Fruit fly (Drosophila melanogaster): Measurements from ENCODE around the gene CG13829.

The CG13829 gene

dm6 chr3R:23117683-23118470 lies 43.3 kb downstream of the CG13829 start, which contains the start of the genes Rassf and CenB1A (continued):
- TF ChIP-seq CG6808 (GFP tag; optimal IDR thresholded peaks at IDR 0.05) (peak; percentile 29), CG16779 (tag; optimal IDR thresholded peaks at IDR 0.05) (no peak), Smox (GFP tag; optimal IDR thresholded peaks at IDR 0.05) (no peak), CG11762 (GFP tag; optimal IDR thresholded peaks at IDR 0.05; ENCODE audit: insufficient read depth) (peak; percentile 7), CG6276 (GFP tag; optimal IDR thresholded peaks at IDR 0.05) (no peak), Met (GFP tag; optimal IDR thresholded peaks at IDR 0.05) (no peak), CG8319 (GFP tag; optimal IDR thresholded peaks at IDR 0.05) (peak; percentile 20), CG7368 (GFP tag; optimal IDR thresholded peaks at IDR 0.05) (peak; percentile 38), ss (GFP tag; optimal IDR thresholded peaks at IDR 0.05) (peak in 1 of 2 experiments; percentile 20)

dm6 chr3R:23112680-23113362 lies 48.3 kb downstream of the CG13829 start, which contains the start of gene Cow:
Gene Cow (minus strand): TSS chr3R:23112730.
- peak; percentile 48 for TF ChIP-seq OdsH (GFP tag; optimal IDR thresholded peaks at IDR 0.05)
- peak; percentile 9 for TF ChIP-seq dac (GFP tag; optimal IDR thresholded peaks at IDR 0.05)
- TF ChIP-seq Sox102F (GFP tag; optimal IDR thresholded peaks at IDR 0.05): peak; percentile 30
- TF ChIP-seq pdm3 (GFP tag; optimal IDR thresholded peaks at IDR 0.05): peak; percentile 45
- peak; percentile 2 for TF ChIP-seq CG11762 (GFP tag; optimal IDR thresholded peaks at IDR 0.05; ENCODE audit: insufficient read depth)
- peak; percentile 70 for TF ChIP-seq svp (GFP tag)
- TF ChIP-seq Gug (GFP tag; IDR thresholded peaks at IDR 0.05): peak; percentile 59
- TF ChIP-seq CG8632 (GFP tag; optimal IDR thresholded peaks at IDR 0.05): peak; percentile 7
- no peak for TF ChIP-seq Blimp-1 (GFP tag; optimal IDR thresholded peaks at IDR 0.05)
- peak; percentile 37 for TF ChIP-seq Met (GFP tag; optimal IDR thresholded peaks at IDR 0.05)
- TF ChIP-seq CG32006 (GFP tag; optimal IDR thresholded peaks at IDR 0.05): peak; percentile 56
- peak; percentile 52 for TF ChIP-seq Hr4 (GFP tag; optimal IDR thresholded peaks at IDR 0.05)
- peak; percentile 46 for TF ChIP-seq topi (GFP tag; optimal IDR thresholded peaks at IDR 0.05)
- peak in 1 of 2 experiments; percentile 2 for TF ChIP-seq salr (GFP tag; optimal IDR thresholded peaks at IDR 0.05)
- TF ChIP-seq CG1621 (tag; optimal IDR thresholded peaks at IDR 0.05): peak; percentile 17
- peak; percentile 15 for TF ChIP-seq Hr39 (GFP tag; optimal IDR thresholded peaks at IDR 0.05)
- TF ChIP-seq CG9139 (GFP tag; optimal IDR thresholded peaks at IDR 0.05): no peak
- no peak for TF ChIP-seq CG34406 (GFP tag; optimal IDR thresholded peaks at IDR 0.05)
- TF ChIP-seq CG7368 (GFP tag; optimal IDR thresholded peaks at IDR 0.05): no peak
- TF ChIP-seq spab (GFP tag; optimal IDR thresholded peaks at IDR 0.05): peak; percentile 31
- peak; percentile 54; the same call in 2 of the 3 replicates for TF ChIP-seq CG8119 (GFP tag; IDR thresholded peaks at IDR 0.05)
- peak; percentile 31 for TF ChIP-seq CG10631 (GFP tag; optimal IDR thresholded peaks at IDR 0.05)
- TF ChIP-seq CG8319 (GFP tag; optimal IDR thresholded peaks at IDR 0.05): no peak
- peak; percentile 34 for TF ChIP-seq CG31627 (GFP tag; optimal IDR thresholded peaks at IDR 0.05)
- TF ChIP-seq Smox (GFP tag; optimal IDR thresholded peaks at IDR 0.05): peak; percentile 24
- no peak for TF ChIP-seq Sox15 (GFP tag; optimal IDR thresholded peaks at IDR 0.05)
- no peak for TF ChIP-seq Ets21C (GFP tag; optimal IDR thresholded peaks at IDR 0.05)
- peak; percentile 48 for TF ChIP-seq CG10669 (GFP tag; optimal IDR thresholded peaks at IDR 0.05)
- no peak for TF ChIP-seq fd59A (GFP tag; optimal IDR thresholded peaks at IDR 0.05)
- peak; percentile 13 for TF ChIP-seq CG6276 (GFP tag; optimal IDR thresholded peaks at IDR 0.05)
- no peak for TF ChIP-seq fkh (GFP tag; optimal IDR thresholded peaks at IDR 0.05)
- TF ChIP-seq net (GFP tag; optimal IDR thresholded peaks at IDR 0.05): no peak
- no peak for TF ChIP-seq fd85E (GFP tag; optimal IDR thresholded peaks at IDR 0.05)
- TF ChIP-seq CG15336 (GFP tag; IDR thresholded peaks at IDR 0.05): peak; percentile 36; the same call in 1 of the 2 replicates
- peak; percentile 43 for TF ChIP-seq achi (GFP tag; optimal IDR thresholded peaks at IDR 0.05)
- TF ChIP-seq Eip78C (GFP tag): peak; percentile 81
- no peak for TF ChIP-seq esn (GFP tag; optimal IDR thresholded peaks at IDR 0.05)
- TF ChIP-seq Ets96B (tag; optimal IDR thresholded peaks at IDR 0.05): peak; percentile 29
- TF ChIP-seq Hr38 (GFP tag; optimal IDR thresholded peaks at IDR 0.05): no peak
- peak; percentile 40 for TF ChIP-seq lz (GFP tag; optimal IDR thresholded peaks at IDR 0.05)
- peak; percentile 33 for TF ChIP-seq dsx (GFP tag; optimal IDR thresholded peaks at IDR 0.05; ENCODE audit: poor library complexity, severe bottlenecking)
- TF ChIP-seq CG3919 (GFP tag; optimal IDR thresholded peaks at IDR 0.05): peak; percentile 35
- TF ChIP-seq CG16779 (tag; optimal IDR thresholded peaks at IDR 0.05): no peak

Measured in whole organism, prepupa.